Worm (Caenorhabditis elegans): Measurements from ENCODE around the gene gcc-2.

The gcc-2 gene

ce11 chrIII:9780665-9781304, 18.8 kb upstream of the gcc-2 start, which contains the start of gene vha-1:
Gene vha-1 (plus strand): TSS chrIII:9781254.
- no peak for TF ChIP-seq tag-97 (GFP tag; IDR thresholded peaks at IDR 0.05)
- peak; percentile 25 for TF ChIP-seq fos-1 (tag; optimal IDR thresholded peaks at IDR 0.05)
- TF ChIP-seq nhr-77 (tag; optimal IDR thresholded peaks at IDR 0.05): peak; percentile 97
- peak; percentile 94 for TF ChIP-seq dve-1 (tag; optimal IDR thresholded peaks at IDR 0.05; ENCODE audit: insufficient read depth)
- no peak for TF ChIP-seq ceh-62 (tag; optimal IDR thresholded peaks at IDR 0.05)
- TF ChIP-seq skn-1 (tag; optimal IDR thresholded peaks at IDR 0.05): peak; percentile 4
- peak; percentile 71 for TF ChIP-seq jun-1 (tag; optimal IDR thresholded peaks at IDR 0.05)
- peak; percentile 92 for TF ChIP-seq nhr-28 (tag; optimal IDR thresholded peaks at IDR 0.05)
- TF ChIP-seq nhr-76 (tag; optimal IDR thresholded peaks at IDR 0.05): no peak
- peak; percentile 40 for TF ChIP-seq nhr-48 (tag; optimal IDR thresholded peaks at IDR 0.05)
- TF ChIP-seq unc-62 (GFP tag; optimal IDR thresholded peaks at IDR 0.05 in 1 of 2): peak in 1 of 2 experiments; percentile 95
- TF ChIP-seq unc-62 (tag; optimal IDR thresholded peaks at IDR 0.05): no peak
- TF ChIP-seq nhr-102 (tag; optimal IDR thresholded peaks at IDR 0.05): peak; percentile 63
- peak; percentile 80 for TF ChIP-seq nhr-11 (tag; optimal IDR thresholded peaks at IDR 0.05)
- TF ChIP-seq lin-1 (GFP tag; IDR thresholded peaks at IDR 0.05): peak; percentile 80
- no peak for TF ChIP-seq daf-8 (GFP tag; IDR thresholded peaks at IDR 0.05)
- TF ChIP-seq dmd-9 (GFP tag; IDR thresholded peaks at IDR 0.05): no peak
- TF ChIP-seq lin-13 (GFP tag; optimal IDR thresholded peaks at IDR 0.05): peak; percentile 95
- peak; percentile 77 for TF ChIP-seq hmg-1.1 (GFP tag; IDR thresholded peaks at IDR 0.05)
- peak; percentile 52 for TF ChIP-seq ctbp-1 (GFP tag; IDR thresholded peaks at IDR 0.05)
- no peak for TF ChIP-seq nhr-41 (GFP tag; IDR thresholded peaks at IDR 0.05)
- peak; percentile 66 for TF ChIP-seq nhr-25 (tag; optimal IDR thresholded peaks at IDR 0.05; ENCODE audit: borderline replicate concordance, insufficient read depth)
- TF ChIP-seq pqm-1 (tag; optimal IDR thresholded peaks at IDR 0.05): peak; percentile 75
- no peak for TF ChIP-seq ceh-82 (tag; optimal IDR thresholded peaks at IDR 0.05)
- TF ChIP-seq mep-1 (tag; optimal IDR thresholded peaks at IDR 0.05): peak; percentile 92
- no peak for TF ChIP-seq lim-7 (GFP tag; IDR thresholded peaks at IDR 0.05)
- peak; percentile 2 for TF ChIP-seq unc-130 (GFP tag; optimal IDR thresholded peaks at IDR 0.05)
- no peak for TF ChIP-seq daf-16 (GFP tag; optimal IDR thresholded peaks at IDR 0.05)
- TF ChIP-seq daf-16 (tag; optimal IDR thresholded peaks at IDR 0.05): peak; percentile 60
- TF ChIP-seq mes-2 (tag; optimal IDR thresholded peaks at IDR 0.05; ENCODE audit: poor library complexity, severe bottlenecking): peak; percentile 91
- peak; percentile 86 for TF ChIP-seq mxl-3 (GFP tag; optimal IDR thresholded peaks at IDR 0.05)
- peak; percentile 71; the same call in 1 of the 2 replicates for TF ChIP-seq mdt-29 (GFP tag; IDR thresholded peaks at IDR 0.05)
- TF ChIP-seq hif-1 (tag; optimal IDR thresholded peaks at IDR 0.05): peak in 1 of 2 experiments; percentile 58
- peak; percentile 81 for TF ChIP-seq T20F7.1 (GFP tag; optimal IDR thresholded peaks at IDR 0.05)
- TF ChIP-seq dpl-1 (GFP tag; optimal IDR thresholded peaks at IDR 0.05): peak; percentile 74
- no peak for TF ChIP-seq ceh-28 (tag; optimal IDR thresholded peaks at IDR 0.05)
- TF ChIP-seq spr-3 (GFP tag; optimal IDR thresholded peaks at IDR 0.05): no peak
- TF ChIP-seq zip-2 (tag; optimal IDR thresholded peaks at IDR 0.05): no peak
- TF ChIP-seq mdl-1 (tag; optimal IDR thresholded peaks at IDR 0.05): peak; percentile 4 to 70
- no peak for TF ChIP-seq F10B5.3 (tag; optimal IDR thresholded peaks at IDR 0.05)
- TF ChIP-seq ama-1 (optimal IDR thresholded peaks at IDR 0.05): peak; percentile 87
- peak; percentile 93 for TF ChIP-seq dmd-6 (GFP tag; IDR thresholded peaks at IDR 0.05)
- 0 out of 2 replicates have a peak, but pooled peaks have one; percentile 29 for TF ChIP-seq egl-43 (GFP tag; IDR thresholded peaks at IDR 0.05)
- TF ChIP-seq attf-4 (tag; optimal IDR thresholded peaks at IDR 0.05): no peak
- TF ChIP-seq spr-1 (tag; optimal IDR thresholded peaks at IDR 0.05): peak; percentile 64
- TF ChIP-seq Y48G9A.11 (GFP tag; IDR thresholded peaks at IDR 0.05): no peak
- peak; percentile 97 for TF ChIP-seq lin-38 (GFP tag; IDR thresholded peaks at IDR 0.05)
- peak; percentile 82 for TF ChIP-seq rbr-2 (tag; optimal IDR thresholded peaks at IDR 0.05)
- TF ChIP-seq nhr-6 (tag; optimal IDR thresholded peaks at IDR 0.05): peak; percentile 89
- peak; percentile 7 for TF ChIP-seq F37D6.2 (tag; optimal IDR thresholded peaks at IDR 0.05)
- TF ChIP-seq ztf-7 (tag; optimal IDR thresholded peaks at IDR 0.05): peak; percentile 22
- TF ChIP-seq zag-1 (tag; optimal IDR thresholded peaks at IDR 0.05): no peak
